Worm (Caenorhabditis elegans): ENCODE results near the gene F54A3.5.

ce11 chrII:2221196-2221896 lies 4.2 kb downstream of the F54A3.5 start:
- TF ChIP-seq egl-27 (tag; optimal IDR thresholded peaks at IDR 0.05) (no peak), mdl-1 (tag; optimal IDR thresholded peaks at IDR 0.05) (no peak), nhr-23 (tag; optimal IDR thresholded peaks at IDR 0.05) (no peak), ZK546.5 (tag; optimal IDR thresholded peaks at IDR 0.05) (no peak), ztf-11 (tag; optimal IDR thresholded peaks at IDR 0.05) (no peak), ceh-16 (tag; optimal IDR thresholded peaks at IDR 0.05) (no peak), lin-15B (tag; optimal IDR thresholded peaks at IDR 0.05) (no peak), ceh-82 (tag; optimal IDR thresholded peaks at IDR 0.05) (no peak), skn-1 (tag; optimal IDR thresholded peaks at IDR 0.05) (no peak), fkh-10 (GFP tag; optimal IDR thresholded peaks at IDR 0.05) (no peak), nhr-76 (tag; optimal IDR thresholded peaks at IDR 0.05) (no peak)

All from whole organism, L3 larva.